Fruit fly (Drosophila melanogaster): ENCODE measurements around the gene CG15731.

CG15731 gene

dm6 chrX:12462216-12462615 lies 4.7 kb upstream of the CG15731 start:
- TF ChIP-seq Mnt (GFP tag; optimal IDR thresholded peaks at IDR 0.05): no peak
- TF ChIP-seq bab1 (GFP tag; optimal IDR thresholded peaks at IDR 0.05): peak; percentile 2

- TF ChIP-seq pad (GFP tag; optimal IDR thresholded peaks at IDR 0.05) (no peak), kay (GFP tag; ENCODE audit: borderline replicate concordance) (no peak), CG1620 (GFP tag; optimal IDR thresholded peaks at IDR 0.05) (no peak), CG33017 (tag; optimal IDR thresholded peaks at IDR 0.05) (no peak), Mnt (GFP tag; optimal IDR thresholded peaks at IDR 0.05) (no peak), CG14711 (tag; optimal IDR thresholded peaks at IDR 0.05) (no peak), Crg-1 (GFP tag; optimal IDR thresholded peaks at IDR 0.05) (no peak), CG7045 (GFP tag; optimal IDR thresholded peaks at IDR 0.05) (no peak), CG5204 (GFP tag; optimal IDR thresholded peaks at IDR 0.05) (no peak), bab1 (GFP tag; optimal IDR thresholded peaks at IDR 0.05) (no peak), ovo (GFP tag; optimal IDR thresholded peaks at IDR 0.05) (no peak), CG12768 (GFP tag; optimal IDR thresholded peaks at IDR 0.05) (no peak), tj (GFP tag; optimal IDR thresholded peaks at IDR 0.05) (no peak), cnc (optimal IDR thresholded peaks at IDR 0.05) (no peak), CG11617 (GFP tag; optimal IDR thresholded peaks at IDR 0.05) (no peak), Clk (GFP tag; optimal IDR thresholded peaks at IDR 0.05) (no peak), toe (GFP tag; optimal IDR thresholded peaks at IDR 0.05) (no peak), Hr96 (GFP tag; optimal IDR thresholded peaks at IDR 0.05) (no peak), cic (GFP tag; optimal IDR thresholded peaks at IDR 0.05) (no peak), CG7101 (tag; optimal IDR thresholded peaks at IDR 0.05) (no peak)
Observed at dm6 chrX:12455891-12456290, 1.7 kb downstream of the CG15731 start.

- TF ChIP-seq CG5204 (GFP tag; optimal IDR thresholded peaks at IDR 0.05): no peak
- TF ChIP-seq cnc (optimal IDR thresholded peaks at IDR 0.05): no peak
- no peak for TF ChIP-seq bab1 (GFP tag; optimal IDR thresholded peaks at IDR 0.05)
- no peak for TF ChIP-seq toe (GFP tag; optimal IDR thresholded peaks at IDR 0.05)
- TF ChIP-seq Clk (GFP tag; optimal IDR thresholded peaks at IDR 0.05): no peak
- no peak for TF ChIP-seq kay (GFP tag; ENCODE audit: borderline replicate concordance)
- no peak for TF ChIP-seq pad (GFP tag; optimal IDR thresholded peaks at IDR 0.05)
- no peak for TF ChIP-seq Mnt (GFP tag; optimal IDR thresholded peaks at IDR 0.05)
- TF ChIP-seq ovo (GFP tag; optimal IDR thresholded peaks at IDR 0.05): no peak
- TF ChIP-seq CG1620 (GFP tag; optimal IDR thresholded peaks at IDR 0.05): no peak
- TF ChIP-seq CG14711 (tag; optimal IDR thresholded peaks at IDR 0.05): no peak
- no peak for TF ChIP-seq CG33017 (tag; optimal IDR thresholded peaks at IDR 0.05)
- TF ChIP-seq CG7101 (tag; optimal IDR thresholded peaks at IDR 0.05): no peak
- TF ChIP-seq Hr96 (GFP tag; optimal IDR thresholded peaks at IDR 0.05): no peak
- no peak for TF ChIP-seq tj (GFP tag; optimal IDR thresholded peaks at IDR 0.05)
- no peak for TF ChIP-seq cic (GFP tag; optimal IDR thresholded peaks at IDR 0.05)
- no peak for TF ChIP-seq CG11617 (GFP tag; optimal IDR thresholded peaks at IDR 0.05)
- no peak for TF ChIP-seq CG7045 (GFP tag; optimal IDR thresholded peaks at IDR 0.05)
Observed at dm6 chrX:12454358-12454757, 3.2 kb downstream of the CG15731 start, which contains the start of gene CG15927. Gene CG15927, plus strand, starts transcription at chrX:12454729.

dm6 chrX:12453704-12454103 lies 3.9 kb downstream of the CG15731 start:
- TF ChIP-seq CG11617 (GFP tag; optimal IDR thresholded peaks at IDR 0.05) (no peak), CG5204 (GFP tag; optimal IDR thresholded peaks at IDR 0.05) (no peak), Clk (GFP tag; optimal IDR thresholded peaks at IDR 0.05) (no peak)

dm6 chrX:12447874-12448273 lies 9.7 kb downstream of the CG15731 start:
- TF ChIP-seq CG5204 (GFP tag; optimal IDR thresholded peaks at IDR 0.05) (no peak), CG11617 (GFP tag; optimal IDR thresholded peaks at IDR 0.05) (no peak)

- no peak for TF ChIP-seq Crg-1 (GFP tag; optimal IDR thresholded peaks at IDR 0.05)
- no peak for TF ChIP-seq kay (GFP tag; ENCODE audit: borderline replicate concordance)
- TF ChIP-seq Clk (GFP tag; optimal IDR thresholded peaks at IDR 0.05): no peak
- TF ChIP-seq CG1620 (GFP tag; optimal IDR thresholded peaks at IDR 0.05): no peak
- TF ChIP-seq toe (GFP tag; optimal IDR thresholded peaks at IDR 0.05): no peak
- no peak for TF ChIP-seq CG14711 (tag; optimal IDR thresholded peaks at IDR 0.05)
- no peak for TF ChIP-seq pad (GFP tag; optimal IDR thresholded peaks at IDR 0.05)
- no peak for TF ChIP-seq tj (GFP tag; optimal IDR thresholded peaks at IDR 0.05)
- TF ChIP-seq bab1 (GFP tag; optimal IDR thresholded peaks at IDR 0.05): no peak
- TF ChIP-seq cnc (optimal IDR thresholded peaks at IDR 0.05): no peak
- no peak for TF ChIP-seq Mnt (GFP tag; optimal IDR thresholded peaks at IDR 0.05)
- TF ChIP-seq CG7045 (GFP tag; optimal IDR thresholded peaks at IDR 0.05): no peak
Observed at dm6 chrX:12437099-12437498, 20.5 kb downstream of the CG15731 start.

dm6 chrX:12434604-12435003 lies 23.0 kb downstream of the CG15731 start:
- no peak for TF ChIP-seq tj (GFP tag; optimal IDR thresholded peaks at IDR 0.05)
- no peak for TF ChIP-seq Crg-1 (GFP tag; optimal IDR thresholded peaks at IDR 0.05)

- TF ChIP-seq CG33017 (tag; optimal IDR thresholded peaks at IDR 0.05) (no peak), Clk (GFP tag; optimal IDR thresholded peaks at IDR 0.05) (no peak), Mnt (GFP tag; optimal IDR thresholded peaks at IDR 0.05) (no peak), CG14711 (tag; optimal IDR thresholded peaks at IDR 0.05) (no peak), pad (GFP tag; optimal IDR thresholded peaks at IDR 0.05) (no peak), Hr96 (GFP tag; optimal IDR thresholded peaks at IDR 0.05) (no peak), cnc (optimal IDR thresholded peaks at IDR 0.05) (no peak), ovo (GFP tag; optimal IDR thresholded peaks at IDR 0.05) (no peak), CG1620 (GFP tag; optimal IDR thresholded peaks at IDR 0.05) (no peak), CG7045 (GFP tag; optimal IDR thresholded peaks at IDR 0.05) (no peak), CG7101 (tag; optimal IDR thresholded peaks at IDR 0.05) (no peak), Crg-1 (GFP tag; optimal IDR thresholded peaks at IDR 0.05) (no peak), CG11617 (GFP tag; optimal IDR thresholded peaks at IDR 0.05) (no peak), cic (GFP tag; optimal IDR thresholded peaks at IDR 0.05) (no peak)
Observed at dm6 chrX:12431924-12432323, 25.6 kb downstream of the CG15731 start, which contains the start of gene Pkcdelta. Gene Pkcdelta, plus strand, starts transcription at chrX:12432224.

Measured in whole organism, adult.